Fruit fly (Drosophila melanogaster) whole organism, embryonic: ENCODE results near the gene fd102C.

ENCODE experiments used
- Bgb ChIP-seq: fragments of 200-800 bp; sonication (Bioruptor generic); IDR thresholded peaks from 2 replicates; pipeline ENCODE4 v1.3.6; 2022; ENCODE audit warnings: missing biosample characterization, missing genetic modification characterization; ENCODE audit not compliant: partially characterized antibody
- Blimp-1 ChIP-seq: fragments of 200-800 bp; sonication (Bioruptor generic); optimal IDR thresholded peaks from 3 replicates; lab custom pipeline; 2018; ENCODE audit warnings: missing biosample characterization, missing genetic modification characterization, mild to moderate bottlenecking, moderate library complexity, missing genetic modification reagents
- BtbVII ChIP-seq: fragments of 200-800 bp; sonication (Bioruptor generic); optimal IDR thresholded peaks from 3 replicates; lab custom pipeline; 2017; ENCODE audit warnings: missing biosample characterization, mild to moderate bottlenecking, missing genetic modification characterization
- Bteb2 ChIP-seq: fragments of 200-800 bp; sonication (Bioruptor generic); optimal IDR thresholded peaks from 2 replicates; lab custom pipeline; 2016; ENCODE audit warnings: missing biosample characterization, missing genetic modification characterization
- CG11504 ChIP-seq: fragments of 200-800 bp; sonication (Bioruptor generic); optimal IDR thresholded peaks from 3 replicates; lab custom pipeline; 2019; ENCODE audit warnings: missing biosample characterization, mild to moderate bottlenecking, missing genetic modification characterization, moderate library complexity
- CG11723 ChIP-seq: fragments of 200-800 bp; sonication (Bioruptor generic); optimal IDR thresholded peaks from 2 replicates; lab custom pipeline; 2017; ENCODE audit warnings: missing biosample characterization, mild to moderate bottlenecking, missing genetic modification characterization
- CG1233 ChIP-seq: fragments of 200-800 bp; sonication (Bioruptor generic); optimal IDR thresholded peaks from 4 replicates; lab custom pipeline; 2018; ENCODE audit warnings: missing biosample characterization, mild to moderate bottlenecking, missing genetic modification characterization
- CG13296 ChIP-seq: fragments of 200-800 bp; sonication (Bioruptor generic); optimal IDR thresholded peaks from 3 replicates; lab custom pipeline; 2018; ENCODE audit warnings: missing biosample characterization, mild to moderate bottlenecking, missing genetic modification characterization
- CG18011 ChIP-seq: fragments of 200-800 bp; sonication (Bioruptor generic); optimal IDR thresholded peaks from 2 replicates; lab custom pipeline; 2017; ENCODE audit warnings: missing biosample characterization, missing genetic modification characterization, mild to moderate bottlenecking, moderate library complexity, missing genotype
- CG2116 ChIP-seq: fragments of 200-800 bp; sonication (Bioruptor generic); optimal IDR thresholded peaks from 3 replicates; lab custom pipeline; 2018; ENCODE audit warnings: missing biosample characterization, mild to moderate bottlenecking, missing genetic modification characterization
- CG2199 ChIP-seq: fragments of 200-800 bp; sonication (Bioruptor generic); IDR thresholded peaks from 3 replicates; pipeline ENCODE4 v1.3.6; 2022; ENCODE audit warnings: missing biosample characterization, missing genetic modification characterization
- CG30020 ChIP-seq: fragments of 200-800 bp; optimal IDR thresholded peaks from 2 replicates; lab custom pipeline; 2019; ENCODE audit warnings: missing biosample characterization, mild to moderate bottlenecking, missing genetic modification characterization, moderate library complexity
- CG32767 ChIP-seq: fragments of 200-800 bp; sonication (Bioruptor generic); IDR thresholded peaks from 2 replicates; pipeline ENCODE4 v1.3.6; 2022; ENCODE audit warnings: missing biosample characterization, missing genetic modification characterization
- CG3407 ChIP-seq: fragments of 200-800 bp; sonication (Bioruptor generic); optimal IDR thresholded peaks from 2 replicates; lab custom pipeline; 2018; ENCODE audit warnings: missing biosample characterization, mild to moderate bottlenecking, missing genetic modification characterization
- CG4707 ChIP-seq: fragments of 200-800 bp; sonication (Bioruptor generic); optimal IDR thresholded peaks from 2 replicates; lab custom pipeline; 2018; ENCODE audit warnings: missing biosample characterization, mild to moderate bottlenecking, missing genetic modification characterization, moderate library complexity
- CG6765 ChIP-seq: fragments of 200-800 bp; sonication (Bioruptor generic); optimal IDR thresholded peaks from 3 replicates; lab custom pipeline; 2017; ENCODE audit warnings: missing biosample characterization, mild to moderate bottlenecking, missing genetic modification characterization
- CG6854 ChIP-seq: fragments of 200-800 bp; sonication (Bioruptor generic); optimal IDR thresholded peaks from 3 replicates; lab custom pipeline; 2017; ENCODE audit warnings: missing biosample characterization, mild to moderate bottlenecking, missing genetic modification characterization
- CG8089 ChIP-seq: fragments of 200-800 bp; sonication (Bioruptor generic); optimal IDR thresholded peaks from 3 replicates; lab custom pipeline; 2016; ENCODE audit warnings: missing biosample characterization, missing genetic modification characterization
- Doc3 ChIP-seq: fragments of 200-800 bp; sonication (Bioruptor generic); IDR thresholded peaks from 3 replicates; pipeline ENCODE4 v1.3.6; 2022; ENCODE audit warnings: missing biosample characterization, missing genetic modification characterization; ENCODE audit not compliant: partially characterized antibody
- ERR ChIP-seq: fragments of 200-800 bp; sonication (Bioruptor generic); optimal IDR thresholded peaks from 2 replicates; lab custom pipeline; 2016; ENCODE audit warnings: missing biosample characterization, missing genetic modification characterization
- Ets65A ChIP-seq: fragments of 200-800 bp; sonication (Bioruptor generic); peaks from one replicate; lab custom pipeline; 2016; ENCODE audit warnings: missing biosample characterization, missing genetic modification characterization
- Gsc ChIP-seq: fragments of 200-800 bp; sonication (Bioruptor generic); IDR thresholded peaks from 2 replicates; pipeline ENCODE4 v1.3.6; 2022; ENCODE audit warnings: missing biosample characterization, missing genetic modification characterization
- HLH3B ChIP-seq: fragments of 200-800 bp; sonication (Bioruptor generic); IDR thresholded peaks from 2 replicates; pipeline ENCODE4 v1.3.6; 2022; ENCODE audit warnings: missing biosample characterization, missing genetic modification characterization
- MTF-1 ChIP-seq: fragments of 200-800 bp; sonication (Bioruptor generic); optimal IDR thresholded peaks from 2 replicates; lab custom pipeline; 2018; ENCODE audit warnings: missing biosample characterization, mild to moderate bottlenecking, missing genetic modification characterization, borderline replicate concordance
- Meics ChIP-seq: fragments of 200-800 bp; sonication (Bioruptor generic); optimal IDR thresholded peaks from 2 replicates; lab custom pipeline; 2017; ENCODE audit warnings: missing biosample characterization, mild to moderate bottlenecking, missing genetic modification characterization
- Mrtf ChIP-seq: fragments of 200-800 bp; sonication (Bioruptor generic); IDR thresholded peaks from 3 replicates; pipeline ENCODE4 v1.3.6; 2022; ENCODE audit warnings: missing biosample characterization, missing genetic modification characterization
- NC2α ChIP-seq: fragments of 200-800 bp; sonication (Bioruptor generic); optimal IDR thresholded peaks from 2 replicates; lab custom pipeline; 2016; ENCODE audit warnings: missing biosample characterization, missing genetic modification characterization
- Rfx ChIP-seq: fragments of 200-800 bp; sonication (Bioruptor generic); IDR thresholded peaks from 2 replicates; pipeline ENCODE4 v1.3.6; 2022; ENCODE audit warnings: missing biosample characterization, missing genetic modification characterization
- YL-1 ChIP-seq: fragments of 200-800 bp; sonication (Bioruptor generic); optimal IDR thresholded peaks from 3 replicates; lab custom pipeline; 2017; ENCODE audit warnings: missing biosample characterization, mild to moderate bottlenecking, missing genetic modification characterization
- ash1 ChIP-seq: fragments of 200-800 bp; sonication (Bioruptor generic); optimal IDR thresholded peaks from 2 replicates; lab custom pipeline; 2018; ENCODE audit warnings: missing biosample characterization, mild to moderate bottlenecking, missing genetic modification characterization
- az2 ChIP-seq: fragments of 200-800 bp; sonication (Bioruptor generic); optimal IDR thresholded peaks from 3 replicates; lab custom pipeline; 2016; ENCODE audit warnings: missing biosample characterization, missing genetic modification characterization
- corto ChIP-seq: fragments of 200-800 bp; sonication (Bioruptor generic); optimal IDR thresholded peaks from 2 replicates; lab custom pipeline; 2016; ENCODE audit warnings: missing biosample characterization, mild to moderate bottlenecking, missing genetic modification characterization, moderate library complexity
- crp ChIP-seq, 2 experiments: fragments of 200-800 bp; sonication (Bioruptor generic); optimal IDR thresholded peaks; 2 replicates in 1 of 2; 3 replicates in 1 of 2; lab custom pipeline; 2017; ENCODE audit warnings: missing biosample characterization in 2 of 2, missing genetic modification characterization in 2 of 2, mild to moderate bottlenecking in 1 of 2, moderate library complexity in 1 of 2
- cwo ChIP-seq: fragments of 200-800 bp; sonication (Bioruptor generic); optimal IDR thresholded peaks from 3 replicates; lab custom pipeline; 2017; ENCODE audit warnings: missing biosample characterization, missing genetic modification characterization, mild to moderate bottlenecking, moderate library complexity, missing genetic modification reagents
- dimm ChIP-seq: fragments of 200-800 bp; sonication (Bioruptor generic); IDR thresholded peaks from 2 replicates; pipeline ENCODE4 v1.3.6; 2022; ENCODE audit warnings: missing biosample characterization, missing genetic modification characterization
- dm ChIP-seq: fragments of 200-800 bp; sonication (Bioruptor generic); optimal IDR thresholded peaks from 3 replicates; lab custom pipeline; 2016; ENCODE audit warnings: missing biosample characterization, missing genetic modification characterization
- her ChIP-seq: fragments of 200-800 bp; sonication (Bioruptor generic); optimal IDR thresholded peaks from 2 replicates; lab custom pipeline; 2016; ENCODE audit warnings: missing biosample characterization, missing genetic modification characterization
- ken ChIP-seq: fragments of 200-800 bp; sonication (Bioruptor generic); IDR thresholded peaks from 3 replicates; pipeline ENCODE4 v1.3.6; 2022; ENCODE audit warnings: missing biosample characterization, missing genetic modification characterization
- lbe ChIP-seq: fragments of 200-800 bp; sonication (Bioruptor generic); optimal IDR thresholded peaks from 2 replicates; lab custom pipeline; 2016; ENCODE audit warnings: missing biosample characterization, mild to moderate bottlenecking, missing genetic modification characterization
- maf-S ChIP-seq: fragments of 200-800 bp; sonication (Bioruptor generic); optimal IDR thresholded peaks from 2 replicates; lab custom pipeline; 2016; ENCODE audit warnings: missing biosample characterization, missing genetic modification characterization
- nom ChIP-seq: fragments of 200-800 bp; sonication (Bioruptor generic); optimal IDR thresholded peaks from 2 replicates; lab custom pipeline; 2017; ENCODE audit warnings: missing biosample characterization, missing genetic modification characterization, mild to moderate bottlenecking, moderate library complexity, missing genetic modification reagents
- otp ChIP-seq: fragments of 200-800 bp; sonication (Bioruptor generic); IDR thresholded peaks from 3 replicates; pipeline ENCODE4, ENCODE4 v1.3.6; 2022; ENCODE audit warnings: missing biosample characterization, missing genetic modification characterization
- pum ChIP-seq: fragments of 200-800 bp; sonication (Bioruptor generic); optimal IDR thresholded peaks from 2 replicates; lab custom pipeline; 2016; ENCODE audit warnings: missing biosample characterization, missing genetic modification characterization
- sens ChIP-seq: fragments of 200-800 bp; sonication (Bioruptor generic); peaks from one replicate; lab custom pipeline; 2016; ENCODE audit warnings: missing biosample characterization, missing genetic modification characterization
- sens-2 ChIP-seq: fragments of 200-800 bp; sonication (Bioruptor generic); IDR thresholded peaks from 2 replicates; pipeline ENCODE4 v1.3.6; 2022; ENCODE audit warnings: missing biosample characterization, missing genetic modification characterization
- stwl ChIP-seq: fragments of 200-800 bp; sonication (Bioruptor generic); optimal IDR thresholded peaks from 3 replicates; lab custom pipeline; 2018; ENCODE audit warnings: missing biosample characterization, mild to moderate bottlenecking, missing genetic modification characterization, moderate library complexity
- tx ChIP-seq: fragments of 200-800 bp; sonication (Bioruptor generic); optimal IDR thresholded peaks from 2 replicates; lab custom pipeline; 2016; ENCODE audit warnings: missing biosample characterization, missing genetic modification characterization

Gene fd102C

dm6 chr4:866437-867216 lies 22.3 kb upstream of the fd102C start, which contains the start of gene Gyf (continued):
- TF ChIP-seq her (GFP tag; lab: Kevin White, UChicago), result no peak
- no peak for TF ChIP-seq crp (GFP tag; optimal IDR thresholded peaks at IDR 0.05; lab: Kevin White, UChicago)
- TF ChIP-seq MTF-1 (GFP tag; lab: Kevin White, UChicago), result no peak
- no peak for TF ChIP-seq CG18011 (GFP tag; lab: Kevin White, UChicago)
- TF ChIP-seq cwo (GFP tag; lab: Kevin White, UChicago), result no peak
- no peak for TF ChIP-seq CG6854 (GFP tag; lab: Kevin White, UChicago)

dm6 chr4:855074-855473 lies 10.7 kb upstream of the fd102C start:
- TF ChIP-seq stwl (tag; lab: Kevin White, UChicago) (peak; percentile 6), sens-2 (no peak), CG30020 (tag; lab: Kevin White, UChicago) (peak; percentile 72), tx (GFP tag; lab: Kevin White, UChicago) (no peak), CG2199 (0 out of 3 replicates have a peak, but pooled peaks have one; percentile 28), CG2116 (peak; percentile 73), Gsc (no peak), ken (GFP tag; lab: Robert Waterston, UW) (no peak), Ets65A (GFP tag; lab: Kevin White, UChicago) (no peak), CG32767 (GFP tag; lab: Robert Waterston, UW) (no peak), CG1233 (GFP tag; lab: Kevin White, UChicago) (no peak), Rfx (GFP tag; lab: Robert Waterston, UW) (no peak)

dm6 chr4:853355-853754 lies 9.0 kb upstream of the fd102C start:
- TF ChIP-seq BtbVII (GFP tag; lab: Kevin White, UChicago) (no peak), corto (GFP tag; lab: Kevin White, UChicago) (no peak), NC2α (GFP tag; lab: Kevin White, UChicago) (no peak), CG4707 (GFP tag; lab: Kevin White, UChicago) (no peak), CG11723 (GFP tag; lab: Kevin White, UChicago) (peak; percentile 63), CG13296 (GFP tag; lab: Kevin White, UChicago) (no peak), CG2199 (peak; percentile 67; the same call in 1 of the 3 replicates), YL-1 (GFP tag; lab: Kevin White, UChicago) (no peak), HLH3B (GFP tag; lab: Robert Waterston, UW) (no peak), CG3407 (GFP tag; lab: Kevin White, UChicago) (no peak), Bgb (no peak), CG6765 (GFP tag; lab: Kevin White, UChicago) (no peak), dimm (GFP tag; lab: Robert Waterston, UW) (no peak), ERR (no peak), otp (GFP tag; lab: Robert Waterston, UW) (no peak), nom (GFP tag; lab: Kevin White, UChicago) (peak; percentile 8), CG11504 (no peak), Blimp-1 (GFP tag; lab: Kevin White, UChicago) (no peak), CG8089 (no peak), Doc3 (0 out of 3 replicates have a peak, but pooled peaks have one; percentile 12), lbe (GFP tag; lab: Kevin White, UChicago) (no peak), ash1 (GFP tag; lab: Kevin White, UChicago) (no peak), Mrtf (GFP tag; lab: Robert Waterston, UW) (no peak), maf-S (GFP tag; lab: Kevin White, UChicago) (no peak), Meics (GFP tag; lab: Kevin White, UChicago) (no peak), dm (GFP tag; lab: Kevin White, UChicago) (no peak), sens (GFP tag; lab: Kevin White, UChicago) (peak; percentile 38), pum (GFP tag; lab: Kevin White, UChicago) (no peak), Bteb2 (no peak), az2 (GFP tag; lab: Kevin White, UChicago) (no peak)
